Worm (Caenorhabditis elegans): ENCODE measurements around the gene mob-3.

mob-3 gene

ce11 chrIV:7388843-7389242 is at the start of gene mob-3:
mob-3 (minus strand) TSS chrIV:7388943.
- no peak for TF ChIP-seq unc-62 (GFP tag; optimal IDR thresholded peaks at IDR 0.05)

ce11 chrIV:7433858-7434257 is 45.1 kb upstream of the mob-3 start, which contains the start of gene B0496.11:
B0496.11 (minus strand) TSS chrIV:7433958.
- TF ChIP-seq unc-62 (GFP tag; optimal IDR thresholded peaks at IDR 0.05): no peak

- TF ChIP-seq unc-62 (GFP tag; optimal IDR thresholded peaks at IDR 0.05): no peak
Measured at ce11 chrIV:7428998-7429397, 40.3 kb upstream of the mob-3 start.

- TF ChIP-seq unc-62 (GFP tag; optimal IDR thresholded peaks at IDR 0.05): no peak
Measured at ce11 chrIV:7428347-7428746, 39.6 kb upstream of the mob-3 start.

ce11 chrIV:7426055-7426454 is 37.3 kb upstream of the mob-3 start:
- no peak for TF ChIP-seq unc-62 (GFP tag; optimal IDR thresholded peaks at IDR 0.05)

ce11 chrIV:7424198-7424597 is 35.5 kb upstream of the mob-3 start, which contains the start of gene unc-82:
unc-82 (plus strand) TSS chrIV:7424498.
- no peak for TF ChIP-seq unc-62 (GFP tag; optimal IDR thresholded peaks at IDR 0.05)

ce11 chrIV:7420913-7421312 is 32.2 kb upstream of the mob-3 start, which contains the start of gene srtx-1:
srtx-1 (plus strand) TSS chrIV:7421213.
- TF ChIP-seq unc-62 (GFP tag; optimal IDR thresholded peaks at IDR 0.05): no peak

- TF ChIP-seq unc-62 (GFP tag; optimal IDR thresholded peaks at IDR 0.05): no peak
Measured at ce11 chrIV:7418818-7419217, 30.1 kb upstream of the mob-3 start, which contains the start of gene B0496.6. B0496.6 (plus strand) TSS chrIV:7419118.

- no peak for TF ChIP-seq unc-62 (GFP tag; optimal IDR thresholded peaks at IDR 0.05)
Measured at ce11 chrIV:7414163-7414562, 25.4 kb upstream of the mob-3 start.

- no peak for TF ChIP-seq unc-62 (GFP tag; optimal IDR thresholded peaks at IDR 0.05)
Measured at ce11 chrIV:7413573-7413972, 24.8 kb upstream of the mob-3 start.

- no peak for TF ChIP-seq unc-62 (GFP tag; optimal IDR thresholded peaks at IDR 0.05)
Measured at ce11 chrIV:7407301-7407700, 18.6 kb upstream of the mob-3 start.

ce11 chrIV:7406690-7407089 is 17.9 kb upstream of the mob-3 start:
- no peak for TF ChIP-seq unc-62 (GFP tag; optimal IDR thresholded peaks at IDR 0.05)

- TF ChIP-seq unc-62 (GFP tag; optimal IDR thresholded peaks at IDR 0.05): no peak
Measured at ce11 chrIV:7404934-7405632, 16.3 kb upstream of the mob-3 start, which contains the start of the genes C48A7.16 and egl-19. C48A7.16 (plus strand) TSS chrIV:7405477. egl-19 (plus strand) TSS chrIV:7405582.

ce11 chrIV:7403422-7403821 is 14.7 kb upstream of the mob-3 start:
- no peak for TF ChIP-seq unc-62 (GFP tag; optimal IDR thresholded peaks at IDR 0.05)

ce11 chrIV:7402077-7402476 is 13.3 kb upstream of the mob-3 start:
- peak; percentile 26 for TF ChIP-seq unc-62 (GFP tag; optimal IDR thresholded peaks at IDR 0.05)

- TF ChIP-seq unc-62 (GFP tag; optimal IDR thresholded peaks at IDR 0.05): no peak
Measured at ce11 chrIV:7400502-7401118, 11.9 kb upstream of the mob-3 start.

- no peak for TF ChIP-seq unc-62 (GFP tag; optimal IDR thresholded peaks at IDR 0.05)
Measured at ce11 chrIV:7397507-7397906, 8.8 kb upstream of the mob-3 start.

All from whole organism, dauer.